Worm (Caenorhabditis elegans) whole organism, young adult: ENCODE measurements around the gene B0034.7.
A peak's percentile ranks its signal among the peaks of the same experiment; 100 is the strongest.

Experiments
- B0019.2 ChIP-seq: fragments of 200-800 bp; sonication (Bioruptor generic); conservative IDR thresholded peaks from 2 replicates; pipeline ENCODE4 v1.3.6; 2022; ENCODE audit warnings: missing genetic modification reagents, missing genetic modification characterization, missing compliant biosample characterization
- B0035.1 ChIP-seq: sonication (generic microtip); optimal IDR thresholded peaks from 2 replicates; lab custom pipeline; 2016; ENCODE audit warnings: missing genetic modification characterization, mild to moderate bottlenecking, missing compliant biosample characterization, missing genotype, missing genetic modification reagents
- B0336.3 ChIP-seq: fragments of 200-800 bp; sonication (Bioruptor generic); IDR thresholded peaks from 2 replicates; pipeline ENCODE4 v1.3.6; 2022; ENCODE audit warnings: missing genetic modification characterization, missing compliant biosample characterization
- F22D6.2 ChIP-seq: sonication (generic microtip); optimal IDR thresholded peaks from 2 replicates; lab custom pipeline; 2016; ENCODE audit warnings: mild to moderate bottlenecking, missing genetic modification characterization, missing compliant biosample characterization
- F23B12.7 ChIP-seq: sonication (generic microtip); optimal IDR thresholded peaks from 2 replicates; lab custom pipeline; 2017; ENCODE audit warnings: missing genetic modification characterization, mild to moderate bottlenecking, missing compliant biosample characterization, antibody characterized with exemption, moderate library complexity; ENCODE audit not compliant: insufficient read depth
- F52B5.7 ChIP-seq: sonication (generic microtip); optimal IDR thresholded peaks from 2 replicates; lab custom pipeline; 2016; ENCODE audit warnings: mild to moderate bottlenecking, missing genetic modification characterization, missing compliant biosample characterization
- F55B11.4 ChIP-seq: sonication (generic microtip); optimal IDR thresholded peaks from 2 replicates; lab custom pipeline; 2016; ENCODE audit warnings: missing compliant biosample characterization, missing genetic modification characterization, borderline replicate concordance; ENCODE audit not compliant: insufficient read depth
- K11D2.4 ChIP-seq: fragments of 200-800 bp; sonication (Bioruptor generic); IDR thresholded peaks from 2 replicates; pipeline ENCODE4 v1.3.6; 2022; ENCODE audit warnings: missing genetic modification reagents, missing genetic modification characterization, missing compliant biosample characterization
- Y53F4B.3 ChIP-seq: fragments of 200-800 bp; sonication (Bioruptor generic); IDR thresholded peaks from 2 replicates; pipeline ENCODE4 v1.3.6; 2022; ENCODE audit warnings: missing genetic modification reagents, missing genetic modification characterization, missing compliant biosample characterization
- akir-1 ChIP-seq: fragments of 200-800 bp; sonication (Bioruptor generic); optimal IDR thresholded peaks from 2 replicates; lab custom pipeline; 2018; ENCODE audit warnings: mild to moderate bottlenecking, missing genetic modification characterization, moderate library complexity, missing compliant biosample characterization
- ama-1 ChIP-seq, 3 experiments: fragments of 150-350 bp in 1 of 3; sonication (generic microtip) in 2 of 3; optimal IDR thresholded peaks; 2 replicates each; lab custom pipeline; 2014 to 2018; ENCODE audit warnings: missing biosample characterization in 2 of 3, missing genetic modification characterization in 2 of 3, missing genetic modification reagents in 2 of 3
- aptf-2 ChIP-seq: fragments of 200-800 bp; sonication (Bioruptor generic); conservative IDR thresholded peaks from 2 replicates; pipeline ENCODE4 v1.3.6; 2022; ENCODE audit warnings: missing genetic modification reagents, missing genetic modification characterization, missing compliant biosample characterization
- aptf-3 ChIP-seq: fragments of 200-800 bp; sonication (Bioruptor generic); IDR thresholded peaks from 2 replicates; pipeline ENCODE4 v1.3.6; 2022; ENCODE audit warnings: missing genetic modification characterization, missing compliant biosample characterization
- attf-6 ChIP-seq: fragments of 200-800 bp; sonication (Bioruptor generic); IDR thresholded peaks from 2 replicates; pipeline ENCODE4 v1.3.6; 2022; ENCODE audit warnings: missing genetic modification reagents, missing genetic modification characterization, missing compliant biosample characterization
- bed-1 ChIP-seq: fragments of 200-800 bp; sonication (Bioruptor generic); IDR thresholded peaks from 2 replicates; pipeline ENCODE4 v1.3.6; 2022; ENCODE audit warnings: missing genetic modification reagents, missing genetic modification characterization, missing compliant biosample characterization
- ceh-100 ChIP-seq: fragments of 200-800 bp; sonication (Bioruptor generic); IDR thresholded peaks from 2 replicates; pipeline ENCODE4 v1.3.6; 2022; ENCODE audit warnings: missing genetic modification reagents, missing genetic modification characterization, missing compliant biosample characterization
- ceh-91 ChIP-seq: fragments of 200-800 bp; sonication (Bioruptor generic); IDR thresholded peaks from 2 replicates; pipeline ENCODE4 v1.3.6; 2022; ENCODE audit warnings: missing genetic modification reagents, missing genetic modification characterization, missing compliant biosample characterization
- die-1 ChIP-seq: sonication (generic microtip); optimal IDR thresholded peaks from 2 replicates; lab custom pipeline; 2016; ENCODE audit warnings: missing genotype, mild to moderate bottlenecking, missing genetic modification characterization, missing compliant biosample characterization
- dox-1 ChIP-seq: fragments of 200-800 bp; sonication (Bioruptor generic); IDR thresholded peaks from 2 replicates; pipeline ENCODE4 v1.3.6; 2022; ENCODE audit warnings: missing genetic modification reagents, missing genetic modification characterization, missing compliant biosample characterization
- egl-44 ChIP-seq: fragments of 200-800 bp; sonication (Bioruptor generic); IDR thresholded peaks from 2 replicates; pipeline ENCODE4 v1.3.6; 2022; ENCODE audit warnings: missing genetic modification reagents, missing genetic modification characterization, missing compliant biosample characterization
- egrh-3 ChIP-seq: fragments of 200-800 bp; sonication (Bioruptor generic); IDR thresholded peaks from 2 replicates; pipeline ENCODE4 v1.3.6; 2022; ENCODE audit warnings: missing genetic modification reagents, missing genetic modification characterization, missing compliant biosample characterization
- ets-4 ChIP-seq: fragments of 200-800 bp; sonication (Bioruptor generic); optimal IDR thresholded peaks from 2 replicates; lab custom pipeline; 2018; ENCODE audit warnings: mild to moderate bottlenecking, missing genetic modification characterization, missing compliant biosample characterization
- him-1 ChIP-seq: sonication (generic microtip); optimal IDR thresholded peaks from 2 replicates; lab custom pipeline; 2016; ENCODE audit warnings: missing genotype, missing genetic modification reagents, missing genetic modification characterization, missing compliant biosample characterization
- hmg-1.2 ChIP-seq: fragments of 200-800 bp; sonication (Bioruptor generic); IDR thresholded peaks from 2 replicates; pipeline ENCODE4 v1.3.6; 2022; ENCODE audit warnings: missing genetic modification reagents, missing genetic modification characterization, missing compliant biosample characterization
- hmg-20 ChIP-seq: fragments of 200-800 bp; sonication (Bioruptor generic); IDR thresholded peaks from 2 replicates; pipeline ENCODE4 v1.3.6; 2022; ENCODE audit warnings: missing genetic modification reagents, missing genetic modification characterization, missing compliant biosample characterization
- hrde-1 ChIP-seq: sonication (generic microtip); optimal IDR thresholded peaks from 2 replicates; lab custom pipeline; 2016; ENCODE audit warnings: missing genetic modification characterization, mild to moderate bottlenecking, missing compliant biosample characterization, moderate library complexity, missing genotype, missing genetic modification reagents, borderline replicate concordance
- hsf-1 ChIP-seq: fragments of 200-800 bp; sonication (Bioruptor generic); IDR thresholded peaks from 2 replicates; pipeline ENCODE4 v1.3.6; 2022; ENCODE audit warnings: missing genetic modification reagents, missing genetic modification characterization, missing compliant biosample characterization
- lag-1 ChIP-seq: fragments of 200-800 bp; sonication (Bioruptor generic); IDR thresholded peaks from 2 replicates; pipeline ENCODE4 v1.3.6; 2022; ENCODE audit warnings: missing genetic modification reagents, missing genetic modification characterization, missing compliant biosample characterization
- let-526 ChIP-seq: fragments of 200-800 bp; sonication (Bioruptor generic); IDR thresholded peaks from 2 replicates; pipeline ENCODE4 v1.3.6; 2022; ENCODE audit warnings: missing genetic modification reagents, missing genetic modification characterization, missing compliant biosample characterization
- let-607 ChIP-seq, 2 experiments: fragments of 200-800 bp in 1 of 2; sonication (Bioruptor generic) in 1 of 2; sonication (generic microtip) in 1 of 2; optimal IDR thresholded peaks; 2 replicates each; lab custom pipeline; 2016 to 2018; ENCODE audit warnings: mild to moderate bottlenecking in 2 of 2, missing compliant biosample characterization in 2 of 2, missing genetic modification characterization in 2 of 2, moderate library complexity in 2 of 2, missing genotype in 1 of 2
- lin-40 ChIP-seq: sonication (generic microtip); optimal IDR thresholded peaks from 2 replicates; lab custom pipeline; 2016; ENCODE audit warnings: missing genetic modification characterization, mild to moderate bottlenecking, missing compliant biosample characterization, missing genotype, missing genetic modification reagents
- lsl-1 ChIP-seq: fragments of 200-800 bp; sonication (Bioruptor generic); optimal IDR thresholded peaks from 2 replicates; lab custom pipeline; 2018; ENCODE audit warnings: mild to moderate bottlenecking, missing genetic modification characterization, moderate library complexity, missing compliant biosample characterization
- nhr-90 ChIP-seq: sonication (generic microtip); optimal IDR thresholded peaks from 2 replicates; lab custom pipeline; 2016; ENCODE audit warnings: missing genotype, mild to moderate bottlenecking, missing genetic modification characterization, missing compliant biosample characterization
- rec-8 ChIP-seq, 2 experiments: sonication (generic microtip); optimal IDR thresholded peaks; 2 replicates each; lab custom pipeline; 2016; ENCODE audit warnings: mild to moderate bottlenecking in 2 of 2, missing genetic modification characterization in 2 of 2, missing genetic modification reagents in 2 of 2, missing genotype in 2 of 2, missing biosample characterization in 1 of 2, missing compliant biosample characterization in 1 of 2, moderate library complexity in 1 of 2
- rpc-1 ChIP-seq, 2 experiments: fragments of 150-350 bp in 1 of 2; sonication (generic microtip) in 1 of 2; optimal IDR thresholded peaks; 2 replicates each; lab custom pipeline; 2014 to 2018; ENCODE audit warnings: missing biosample characterization in 1 of 2, missing genetic modification characterization in 1 of 2, missing genetic modification reagents in 1 of 2, missing genotype in 1 of 2
- sdz-38 ChIP-seq: sonication (generic microtip); optimal IDR thresholded peaks from 2 replicates; lab custom pipeline; 2016; ENCODE audit warnings: missing genotype, missing genetic modification characterization, missing compliant biosample characterization
- sea-2 ChIP-seq: fragments of 200-800 bp; sonication (Bioruptor generic); IDR thresholded peaks from 2 replicates; pipeline ENCODE4 v1.3.6; 2022; ENCODE audit warnings: missing genetic modification characterization, missing compliant biosample characterization
- snpc-4 ChIP-seq, 5 experiments: fragments of 150-350 bp in 1 of 5; sonication (generic microtip) in 4 of 5; optimal IDR thresholded peaks; 2 replicates each; lab custom pipeline; 2014 to 2018; ENCODE audit warnings: missing genetic modification characterization in 5 of 5, missing biosample characterization in 3 of 5, antibody characterized with exemption in 2 of 5, mild to moderate bottlenecking in 2 of 5, missing compliant biosample characterization in 2 of 5, missing genotype in 2 of 5, moderate library complexity in 2 of 5, missing genetic modification reagents in 1 of 5
- tlf-1 ChIP-seq: fragments of 200-800 bp; sonication (Bioruptor generic); optimal IDR thresholded peaks from 2 replicates; lab custom pipeline; 2018; ENCODE audit warnings: mild to moderate bottlenecking, missing genetic modification characterization, missing compliant biosample characterization
- unc-62 ChIP-seq: fragments of 150-350 bp; optimal IDR thresholded peaks from 2 replicates; lab custom pipeline; 2014; ENCODE audit warnings: missing biosample characterization, missing genetic modification reagents, missing genetic modification characterization
- zfh-2 ChIP-seq: fragments of 200-800 bp; sonication (Bioruptor generic); conservative IDR thresholded peaks from 2 replicates; pipeline ENCODE4 v1.3.6; 2022; ENCODE audit warnings: missing genetic modification reagents, missing genetic modification characterization, missing compliant biosample characterization
- ztf-26 ChIP-seq: sonication (generic microtip); optimal IDR thresholded peaks from 2 replicates; lab custom pipeline; 2017; ENCODE audit warnings: missing genetic modification characterization, missing compliant biosample characterization
- ztf-3 ChIP-seq: fragments of 200-800 bp; sonication (Bioruptor generic); optimal IDR thresholded peaks from 2 replicates; lab custom pipeline; 2018; ENCODE audit warnings: mild to moderate bottlenecking, missing genetic modification characterization, missing compliant biosample characterization
- ztf-6 ChIP-seq: fragments of 200-800 bp; sonication (Bioruptor generic); IDR thresholded peaks from 2 replicates; pipeline ENCODE4 v1.3.6; 2022; ENCODE audit warnings: missing genetic modification reagents, missing genetic modification characterization, missing compliant biosample characterization

Gene B0034.7

DNA sequence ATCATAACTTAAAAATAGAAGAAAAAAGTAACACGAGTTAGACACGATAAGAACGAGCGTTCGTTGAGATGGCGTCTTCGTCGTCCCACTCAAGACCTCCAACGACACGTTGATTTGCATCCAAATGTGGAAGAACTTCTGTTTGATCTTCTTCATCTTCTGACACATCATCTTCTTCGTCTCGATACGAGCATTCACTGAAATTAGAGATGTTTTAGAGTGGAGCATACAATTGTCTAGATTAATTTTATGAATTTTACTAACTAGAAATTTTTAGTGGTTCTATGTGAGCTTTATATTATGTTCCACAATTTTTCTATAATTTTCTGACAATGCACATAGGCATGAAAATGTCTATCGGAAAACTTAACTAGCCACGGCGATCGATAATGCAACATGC lies 15.6 kb upstream of the B0034.7 start:
- no peak for TF ChIP-seq unc-62 (GFP tag; lab: Kevin White, UChicago)
- no peak for TF ChIP-seq ztf-6
- TF ChIP-seq egrh-3 (GFP tag; lab: Robert Waterston, UW) = no peak
- TF ChIP-seq B0019.2 (GFP tag; lab: Robert Waterston, UW) = no peak
- no peak for TF ChIP-seq F55B11.4 (tag; lab: Kevin White, UChicago)
- TF ChIP-seq sdz-38 (tag; lab: Kevin White, UChicago) = no peak
- no peak for TF ChIP-seq B0035.1 (tag; lab: Kevin White, UChicago)
- TF ChIP-seq ama-1 (optimal IDR thresholded peaks at IDR 0.05; lab: Kevin White, UChicago) = no peak
- TF ChIP-seq ama-1 (GFP tag; optimal IDR thresholded peaks at IDR 0.05; lab: Kevin White, UChicago) = no peak
- TF ChIP-seq K11D2.4 (GFP tag; lab: Robert Waterston, UW) = no peak
- TF ChIP-seq ceh-91 (GFP tag; lab: Robert Waterston, UW) = no peak
- TF ChIP-seq hmg-20 (GFP tag; lab: Robert Waterston, UW) = no peak
- TF ChIP-seq lsl-1 (GFP tag; lab: Kevin White, UChicago) = no peak
- no peak for TF ChIP-seq Y53F4B.3 (GFP tag; lab: Robert Waterston, UW)
- TF ChIP-seq lin-40 = no peak
- TF ChIP-seq tlf-1 (GFP tag; lab: Kevin White, UChicago) = no peak
- TF ChIP-seq let-526 (GFP tag; lab: Robert Waterston, UW) = no peak
- no peak for TF ChIP-seq B0336.3
- TF ChIP-seq let-607 (tag; optimal IDR thresholded peaks at IDR 0.05; lab: Kevin White, UChicago) = no peak
- no peak for TF ChIP-seq attf-6 (GFP tag; lab: Robert Waterston, UW)

DNA sequence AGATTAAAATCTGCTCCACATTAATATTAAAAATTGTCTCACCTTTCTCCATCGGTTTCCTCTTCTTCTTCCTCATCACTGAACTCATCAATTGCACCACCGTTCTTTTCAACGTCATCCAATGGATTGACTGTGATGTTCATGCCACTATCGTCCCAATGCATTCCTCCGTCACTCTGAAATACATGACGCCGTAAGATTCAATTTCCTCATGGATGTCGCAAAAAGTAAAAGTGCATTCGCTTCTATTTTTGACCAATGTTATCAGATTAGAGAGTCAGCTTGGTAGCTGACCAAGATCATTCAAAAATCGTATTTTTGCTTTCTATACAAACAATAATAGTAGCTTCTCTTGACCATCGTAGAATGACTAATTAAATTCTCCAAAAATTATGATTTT lies 15.0 kb upstream of the B0034.7 start:
- no peak for TF ChIP-seq attf-6 (GFP tag; lab: Robert Waterston, UW)
- TF ChIP-seq egl-44 (GFP tag; lab: Robert Waterston, UW) = no peak
- TF ChIP-seq F22D6.2 (tag; lab: Kevin White, UChicago) = no peak
- TF ChIP-seq nhr-90 (tag; lab: Kevin White, UChicago) = no peak
- TF ChIP-seq ztf-3 (GFP tag; lab: Kevin White, UChicago) = no peak
- no peak for TF ChIP-seq hrde-1 (tag; lab: Kevin White, UChicago)
- no peak for TF ChIP-seq akir-1 (GFP tag; lab: Kevin White, UChicago)
- TF ChIP-seq sea-2 (GFP tag; lab: Robert Waterston, UW) = no peak

DNA sequence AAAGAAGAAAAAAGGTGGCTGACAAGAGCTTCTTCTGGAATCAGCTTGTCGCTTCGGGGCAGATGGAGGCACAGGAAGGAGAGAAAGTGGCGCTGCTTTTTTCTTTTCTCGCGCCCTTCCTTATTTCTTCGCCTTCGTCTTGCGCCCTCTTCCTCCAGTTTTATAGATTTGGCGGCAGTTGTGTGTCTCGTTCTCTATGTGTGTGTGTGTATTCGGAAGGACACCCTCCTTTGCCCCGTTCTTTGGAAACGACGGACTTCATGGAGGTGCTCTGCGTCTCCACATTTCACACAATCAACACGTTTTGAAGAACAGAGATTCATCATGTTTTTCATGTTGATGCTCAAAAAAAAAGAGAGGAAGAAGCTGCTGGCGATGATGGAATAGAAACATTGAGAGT lies 12.7 kb upstream of the B0034.7 start:
- TF ChIP-seq F23B12.7 (tag; lab: Kevin White, UChicago) = no peak
- TF ChIP-seq aptf-2 (GFP tag; lab: Robert Waterston, UW) = no peak
- peak; percentile 25; the same call in 1 of the 2 replicates for TF ChIP-seq hmg-1.2
- no peak for TF ChIP-seq F52B5.7
- no peak for TF ChIP-seq hsf-1 (GFP tag; lab: Robert Waterston, UW)
- TF ChIP-seq lag-1 = no peak
- TF ChIP-seq B0019.2 (GFP tag; lab: Robert Waterston, UW) = no peak
- TF ChIP-seq ceh-100 (GFP tag; lab: Robert Waterston, UW) = no peak
- no peak for TF ChIP-seq aptf-3 (GFP tag; lab: Robert Waterston, UW)
- 0 out of 2 replicates have a peak, but pooled peaks have one; percentile 26 for TF ChIP-seq dox-1 (GFP tag; lab: Robert Waterston, UW)
- TF ChIP-seq him-1 = no peak
- no peak for TF ChIP-seq let-607 (tag; optimal IDR thresholded peaks at IDR 0.05; lab: Kevin White, UChicago)
- no peak for TF ChIP-seq rec-8 (tag; optimal IDR thresholded peaks at IDR 0.05; lab: Kevin White, UChicago)
- no peak for TF ChIP-seq ztf-26
- no peak for TF ChIP-seq snpc-4 (GFP tag; optimal IDR thresholded peaks at IDR 0.05; lab: Kevin White, UChicago)
- peak in 1 of 4 experiments; percentile 5 for TF ChIP-seq snpc-4 (tag; optimal IDR thresholded peaks at IDR 0.05; lab: Kevin White, UChicago)
- no peak for TF ChIP-seq bed-1
- TF ChIP-seq zfh-2 (GFP tag; lab: Robert Waterston, UW) = peak; percentile 86
- no peak for TF ChIP-seq die-1 (tag; lab: Kevin White, UChicago)
- TF ChIP-seq rpc-1 (optimal IDR thresholded peaks at IDR 0.05; lab: Kevin White, UChicago) = no peak
- no peak for TF ChIP-seq rpc-1 (tag; optimal IDR thresholded peaks at IDR 0.05; lab: Kevin White, UChicago)
- no peak for TF ChIP-seq attf-6 (GFP tag; lab: Robert Waterston, UW)
- no peak for TF ChIP-seq ets-4
